Worm (Caenorhabditis elegans): ENCODE results near the gene frm-2.

The frm-2 gene

DNA sequence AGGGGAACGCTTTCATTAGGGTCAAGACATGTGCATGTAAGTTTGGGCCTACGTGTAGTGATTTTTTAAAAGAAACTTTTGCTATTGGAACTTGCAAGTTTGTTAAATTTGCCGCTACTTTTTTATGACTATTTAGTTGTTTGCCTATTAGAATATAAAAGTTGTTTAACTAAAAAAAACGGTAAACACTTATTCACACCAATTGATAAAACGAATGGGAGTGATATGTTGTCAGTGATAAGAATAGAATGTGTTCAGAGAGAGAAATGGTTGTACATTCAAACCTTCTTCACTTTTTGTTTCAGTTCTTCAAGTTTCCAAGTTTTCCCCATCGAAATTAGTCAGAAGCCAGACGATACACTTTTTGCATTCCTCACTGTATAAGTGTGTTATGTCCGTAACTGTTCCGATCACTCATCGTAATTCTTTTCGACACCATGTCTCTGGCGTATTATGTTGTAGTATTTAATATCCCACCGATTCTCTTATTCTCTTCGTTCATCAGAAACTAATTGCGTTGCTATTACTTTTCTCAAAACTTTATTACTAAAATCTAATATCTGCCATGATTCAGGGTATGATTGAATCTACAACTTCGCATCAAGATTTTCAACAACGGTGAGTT, 16.0 kb downstream of the frm-2 start, which contains the start of gene dct-6:
dct-6 (plus strand) TSS at position 575 of the 625 bp plus-strand sequence.
- TF ChIP-seq Y55F3AM.14 (GFP tag; optimal IDR thresholded peaks at IDR 0.05) = no peak
- TF ChIP-seq mdl-1 (tag; optimal IDR thresholded peaks at IDR 0.05) = no peak
- TF ChIP-seq zag-1 (tag; optimal IDR thresholded peaks at IDR 0.05) = no peak
- TF ChIP-seq alr-1 (tag; optimal IDR thresholded peaks at IDR 0.05) = no peak
- TF ChIP-seq nhr-21 (tag; optimal IDR thresholded peaks at IDR 0.05) = no peak
- TF ChIP-seq fos-1 (tag; optimal IDR thresholded peaks at IDR 0.05) = peak; percentile 79

DNA sequence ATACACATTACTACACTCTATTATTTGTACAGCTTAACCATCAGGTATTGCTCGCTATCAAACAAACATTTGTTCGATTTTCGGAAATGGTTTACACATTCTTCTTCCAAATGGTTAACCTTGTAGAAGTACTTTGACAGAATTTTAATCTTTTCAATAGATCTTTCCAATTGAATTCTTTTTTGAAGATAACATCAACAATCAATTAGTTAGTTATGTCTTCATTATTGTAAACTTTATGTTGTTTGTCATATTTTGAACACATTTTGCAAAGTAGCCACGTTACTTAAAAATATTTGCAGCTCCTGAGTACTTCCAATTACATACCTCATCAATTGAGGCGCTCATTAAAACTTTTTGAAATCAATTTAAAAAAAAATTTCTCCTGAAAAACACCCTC, 16.6 kb downstream of the frm-2 start:
- TF ChIP-seq elt-1 (tag; optimal IDR thresholded peaks at IDR 0.05) (no peak), ceh-16 (tag; optimal IDR thresholded peaks at IDR 0.05) (peak; percentile 87), unc-39 (tag; optimal IDR thresholded peaks at IDR 0.05) (no peak), nhr-25 (tag; optimal IDR thresholded peaks at IDR 0.05) (no peak), ztf-4 (tag; optimal IDR thresholded peaks at IDR 0.05) (no peak), mbf-1 (tag; optimal IDR thresholded peaks at IDR 0.05) (no peak)

DNA sequence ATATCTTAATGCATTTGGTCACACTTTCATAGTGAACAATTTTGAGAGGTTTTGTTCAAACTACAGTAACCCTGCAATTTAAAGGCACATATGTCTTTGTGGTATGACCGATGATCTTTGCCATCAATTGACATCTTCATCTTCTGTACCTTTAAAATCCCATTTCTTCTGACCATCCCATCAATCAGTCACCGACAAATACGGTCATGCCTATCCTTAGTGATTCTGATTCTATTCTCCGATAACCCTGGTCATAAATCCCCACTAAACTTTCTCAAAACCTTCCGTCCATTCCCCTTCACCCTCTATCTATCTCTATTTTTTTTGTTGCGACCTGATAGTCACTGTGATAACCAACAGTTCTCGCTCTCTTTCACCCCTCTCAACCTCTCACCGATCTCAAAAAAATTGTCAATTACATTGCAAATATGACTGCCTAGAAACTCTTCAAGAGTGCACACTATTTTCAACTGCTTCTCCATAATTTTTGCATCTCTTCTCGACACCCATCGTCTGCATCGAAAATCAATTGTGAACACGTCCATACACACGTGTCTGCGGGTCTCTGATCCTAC, 17.8 kb downstream of the frm-2 start:
- TF ChIP-seq F13H6.1 (tag; optimal IDR thresholded peaks at IDR 0.05) = peak; percentile 11
- no peak for TF ChIP-seq elt-1 (tag; optimal IDR thresholded peaks at IDR 0.05)
- peak; percentile 41 for TF ChIP-seq fos-1 (tag; optimal IDR thresholded peaks at IDR 0.05)
- peak; percentile 51 for TF ChIP-seq ceh-16 (tag; optimal IDR thresholded peaks at IDR 0.05)
- TF ChIP-seq crh-2 (tag; optimal IDR thresholded peaks at IDR 0.05) = no peak
- TF ChIP-seq nhr-129 (tag; optimal IDR thresholded peaks at IDR 0.05) = peak; percentile 6
- TF ChIP-seq nhr-237 (tag; optimal IDR thresholded peaks at IDR 0.05) = no peak

DNA sequence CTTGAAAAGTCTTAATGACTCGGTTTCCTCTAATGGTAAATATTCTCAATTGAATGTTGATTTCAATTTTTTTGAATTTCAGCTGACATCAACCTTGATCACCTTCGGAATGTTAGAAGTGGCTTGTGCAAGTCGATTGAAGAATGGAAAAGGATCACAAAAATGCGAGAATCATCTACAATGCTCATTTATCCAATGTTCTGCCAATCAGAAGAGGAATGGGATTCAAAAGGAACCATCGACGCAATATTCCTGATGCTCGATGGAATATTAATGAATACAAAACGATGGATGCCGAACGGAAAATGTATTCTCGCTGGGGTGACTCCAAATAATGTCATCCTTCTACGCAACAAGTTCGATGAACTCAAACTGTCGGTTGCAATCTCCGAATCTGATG, 20.4 kb downstream of the frm-2 start:
- TF ChIP-seq blmp-1 (tag; optimal IDR thresholded peaks at IDR 0.05; ENCODE audit: insufficient read depth) = no peak
- no peak for TF ChIP-seq lin-11 (tag; optimal IDR thresholded peaks at IDR 0.05)
- no peak for TF ChIP-seq peb-1 (tag; optimal IDR thresholded peaks at IDR 0.05)
- no peak for TF ChIP-seq gmeb-1 (tag; optimal IDR thresholded peaks at IDR 0.05)
- no peak for TF ChIP-seq mab-5 (tag; optimal IDR thresholded peaks at IDR 0.05)
- no peak for TF ChIP-seq F13H6.1 (tag; optimal IDR thresholded peaks at IDR 0.05)
- TF ChIP-seq sem-4 (tag; optimal IDR thresholded peaks at IDR 0.05) = no peak
- TF ChIP-seq dmd-4 (tag; optimal IDR thresholded peaks at IDR 0.05) = no peak
- no peak for TF ChIP-seq C34F6.9 (tag; optimal IDR thresholded peaks at IDR 0.05)
- no peak for TF ChIP-seq elt-1 (tag; optimal IDR thresholded peaks at IDR 0.05)
- TF ChIP-seq aly-2 (tag; optimal IDR thresholded peaks at IDR 0.05) = no peak
- TF ChIP-seq fos-1 (tag; optimal IDR thresholded peaks at IDR 0.05) = no peak
- no peak for TF ChIP-seq nhr-6 (tag; optimal IDR thresholded peaks at IDR 0.05)
- TF ChIP-seq unc-39 (tag; optimal IDR thresholded peaks at IDR 0.05) = no peak
- TF ChIP-seq alr-1 (tag; optimal IDR thresholded peaks at IDR 0.05) = no peak
- no peak for TF ChIP-seq ztf-1 (GFP tag; conservative IDR thresholded peaks at IDR 0.05)
- TF ChIP-seq egl-27 (tag; optimal IDR thresholded peaks at IDR 0.05) = no peak
- no peak for TF ChIP-seq lin-13 (GFP tag; optimal IDR thresholded peaks at IDR 0.05)
- no peak for TF ChIP-seq ceh-82 (tag; optimal IDR thresholded peaks at IDR 0.05)
- TF ChIP-seq ZK546.5 (tag; optimal IDR thresholded peaks at IDR 0.05) = no peak

DNA sequence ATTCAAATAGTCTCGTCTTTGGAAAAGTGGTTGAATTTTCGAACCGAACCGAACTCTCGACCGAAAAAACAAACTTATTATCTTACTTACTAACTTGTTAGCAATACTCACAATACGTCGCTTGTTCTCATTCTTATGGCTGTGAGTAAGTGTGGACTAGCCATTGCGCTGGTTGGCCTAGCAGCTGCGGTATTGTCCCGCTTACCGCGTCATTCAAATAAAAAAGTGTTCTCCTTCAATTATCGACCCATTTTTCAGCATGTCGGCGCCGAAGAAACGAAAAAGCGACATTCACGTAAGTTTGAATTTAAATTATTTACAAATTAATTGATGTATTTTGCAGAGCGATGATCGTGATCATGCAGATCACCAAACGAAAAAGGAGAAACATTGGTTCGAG, 22.9 kb downstream of the frm-2 start:
- TF ChIP-seq unc-55 (GFP tag; optimal IDR thresholded peaks at IDR 0.05) (peak; percentile 0), F13H6.1 (tag; optimal IDR thresholded peaks at IDR 0.05) (no peak), unc-39 (tag; optimal IDR thresholded peaks at IDR 0.05) (no peak), lin-11 (tag; optimal IDR thresholded peaks at IDR 0.05) (no peak), fos-1 (tag; optimal IDR thresholded peaks at IDR 0.05) (peak; percentile 13), ztf-1 (GFP tag; conservative IDR thresholded peaks at IDR 0.05) (no peak), lsy-2 (tag; optimal IDR thresholded peaks at IDR 0.05) (peak in 1 of 2 experiments; percentile 7), nhr-77 (tag; optimal IDR thresholded peaks at IDR 0.05) (no peak)

All from whole organism, L2 larva.